Worm (Caenorhabditis elegans): ENCODE measurements around the gene C43F9.7.

ce11 chrIV:10609920-10610319, 16.4 kb upstream of the C43F9.7 start:
- peak in 5 of 6 experiments; percentile 46 to 79 (median 61) for TF ChIP-seq elt-3 (tag; optimal IDR thresholded peaks at IDR 0.05)
- no peak for TF ChIP-seq lir-3 (tag; optimal IDR thresholded peaks at IDR 0.05; ENCODE audit: poor library complexity)
- no peak for TF ChIP-seq zag-1 (tag; optimal IDR thresholded peaks at IDR 0.05)
- no peak for TF ChIP-seq mef-2 (tag; optimal IDR thresholded peaks at IDR 0.05)
- TF ChIP-seq pqm-1 (tag; optimal IDR thresholded peaks at IDR 0.05), result no peak
- TF ChIP-seq ztf-4 (tag; optimal IDR thresholded peaks at IDR 0.05), result no peak
- no peak for TF ChIP-seq nhr-11 (tag; optimal IDR thresholded peaks at IDR 0.05)
- no peak for TF ChIP-seq tbx-2 (tag; optimal IDR thresholded peaks at IDR 0.05)
